Fruit fly (Drosophila melanogaster) whole organism, prepupa: ENCODE measurements around the gene CG5177.

Source experiments
- CG10669 ChIP-seq: fragments of 200-800 bp; sonication (Bioruptor generic); optimal IDR thresholded peaks from 3 replicates; lab custom pipeline; 2018; ENCODE audit warnings: missing biosample characterization, mild to moderate bottlenecking, missing genetic modification characterization, moderate library complexity
- CG11902 ChIP-seq: fragments of 200-800 bp; sonication (Bioruptor generic); optimal IDR thresholded peaks from 3 replicates; lab custom pipeline; 2016; ENCODE audit warnings: missing biosample characterization, missing genetic modification characterization
- CG15336 ChIP-seq: fragments of 200-800 bp; sonication (Bioruptor generic); IDR thresholded peaks from 2 replicates; pipeline ENCODE4 v1.3.6; 2022; ENCODE audit warnings: missing biosample characterization, missing genetic modification characterization
- CG34406 ChIP-seq: fragments of 200-800 bp; sonication (Bioruptor generic); optimal IDR thresholded peaks from 3 replicates; lab custom pipeline; 2016; ENCODE audit warnings: missing biosample characterization, missing genetic modification characterization
- Hr39 ChIP-seq: fragments of 200-800 bp; sonication (Bioruptor generic); optimal IDR thresholded peaks from 2 replicates; lab custom pipeline; 2016; ENCODE audit warnings: missing biosample characterization, missing genetic modification characterization
- Met ChIP-seq: fragments of 200-800 bp; sonication (Bioruptor generic); optimal IDR thresholded peaks from 3 replicates; lab custom pipeline; 2016; ENCODE audit warnings: missing biosample characterization, missing genetic modification characterization
- Sox14 ChIP-seq: fragments of 200-800 bp; sonication (Bioruptor generic); optimal IDR thresholded peaks from 3 replicates; lab custom pipeline; 2016; ENCODE audit warnings: missing biosample characterization, missing genetic modification characterization
- esn ChIP-seq: fragments of 200-800 bp; sonication (Bioruptor generic); optimal IDR thresholded peaks from 2 replicates; lab custom pipeline; 2016; ENCODE audit warnings: missing biosample characterization, mild to moderate bottlenecking, missing genetic modification characterization, moderate library complexity
- lz ChIP-seq: fragments of 200-800 bp; sonication (Bioruptor generic); optimal IDR thresholded peaks from 3 replicates; lab custom pipeline; 2016; ENCODE audit warnings: missing biosample characterization, missing genetic modification characterization
- pdm3 ChIP-seq: fragments of 200-800 bp; sonication (Bioruptor generic); optimal IDR thresholded peaks from 3 replicates; lab custom pipeline; 2016; ENCODE audit warnings: missing biosample characterization, missing genetic modification characterization
- spab ChIP-seq: fragments of 200-800 bp; sonication (Bioruptor generic); optimal IDR thresholded peaks from 2 replicates; lab custom pipeline; 2017; ENCODE audit warnings: missing biosample characterization, mild to moderate bottlenecking, missing genetic modification characterization, missing genetic modification reagents

DNA sequence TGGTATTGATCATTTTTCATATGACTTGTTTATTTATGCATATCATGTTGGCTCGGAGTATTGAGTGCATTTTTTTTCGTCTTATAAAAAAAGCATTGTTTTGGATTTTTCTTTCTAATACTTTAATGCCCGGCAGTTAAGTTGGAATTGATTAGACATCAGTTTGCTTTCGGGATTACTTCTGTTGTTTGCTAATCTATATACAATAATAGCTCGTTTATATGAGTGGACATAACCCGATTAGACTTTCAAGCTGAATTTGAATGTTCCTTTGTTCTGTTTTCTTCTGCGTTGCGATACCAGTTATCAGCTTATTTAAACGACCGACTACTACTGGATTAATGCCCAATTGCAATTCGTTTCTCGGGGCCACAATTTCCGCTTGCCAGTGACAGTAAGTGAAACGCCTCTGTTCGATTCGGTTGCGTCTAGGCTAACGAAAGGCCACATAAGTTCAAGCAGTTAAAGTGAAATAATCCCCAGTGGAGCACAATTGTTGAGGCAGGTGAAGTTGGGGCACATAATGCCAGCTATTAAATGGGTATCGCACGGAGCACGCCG is 35.5 kb downstream of the CG5177 start:
- TF ChIP-seq pdm3 (GFP tag; lab: Kevin White, UChicago) (no peak), CG15336 (no peak), Hr39 (GFP tag; lab: Kevin White, UChicago) (no peak), CG34406 (no peak), esn (GFP tag; lab: Kevin White, UChicago) (no peak), Met (no peak), CG11902 (GFP tag; lab: Kevin White, UChicago) (no peak), spab (no peak), Sox14 (GFP tag; lab: Kevin White, UChicago) (peak; percentile 7), lz (GFP tag; lab: Kevin White, UChicago) (no peak), CG10669 (no peak)
